Fruit fly (Drosophila melanogaster) whole organism, larva: ENCODE measurements around the gene Bin1.

Source experiments
- noc ChIP-seq: fragments of 200-800 bp; sonication (Bioruptor generic); optimal IDR thresholded peaks from 3 replicates; lab custom pipeline; 2019; ENCODE audit warnings: missing biosample characterization, mild to moderate bottlenecking, missing genetic modification characterization, moderate library complexity

The Bin1 gene

dm6 chr3R:16148712-16149111 is 40.7 kb downstream of the Bin1 start:
- TF ChIP-seq noc (tag; lab: Kevin White, UChicago) = no peak

DNA sequence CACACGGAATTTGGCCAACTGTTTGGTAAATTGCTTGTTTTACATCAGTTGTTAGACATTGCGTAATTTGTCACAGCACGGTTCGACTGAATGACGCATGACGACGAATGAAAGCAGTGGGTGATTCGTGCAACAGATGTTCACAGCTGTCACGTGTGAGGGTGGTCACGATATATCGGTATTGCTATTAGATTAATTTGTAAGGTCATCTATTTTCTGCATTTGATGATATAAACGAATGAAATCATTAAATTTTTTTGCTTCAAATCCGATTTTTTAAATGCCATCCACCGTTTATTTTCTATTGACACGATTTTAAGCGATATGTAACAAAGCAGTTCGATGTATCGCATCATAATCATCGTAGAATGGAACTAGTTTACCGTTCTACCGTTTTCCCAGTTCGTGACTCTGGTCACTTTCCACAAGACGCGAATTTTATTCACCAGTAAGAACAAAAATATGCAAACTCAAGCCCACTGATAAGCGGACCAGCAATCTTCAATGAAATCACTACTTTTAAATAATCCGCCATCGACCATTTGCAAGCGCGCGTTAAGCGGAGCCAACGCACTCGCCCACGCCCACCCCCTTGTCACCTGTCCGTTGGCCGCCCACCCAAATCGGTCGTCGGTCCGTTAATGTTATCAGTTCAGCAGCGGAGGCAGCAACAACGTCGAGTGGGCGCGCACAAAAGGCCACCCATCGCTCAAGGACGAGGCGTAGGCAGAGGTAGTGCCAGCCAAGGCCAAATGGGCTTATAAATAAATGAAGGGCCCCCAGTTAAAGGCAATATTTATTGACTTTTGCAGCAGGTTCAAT is 42.5 kb downstream of the Bin1 start, which contains the start of the genes Mic26-27 and CG5916:
Gene Mic26-27, minus strand, starts transcription at position 224 of the 822 bp plus-strand sequence.
Gene CG5916, plus strand, starts transcription at position 398 of the 822 bp plus-strand sequence.
- peak; percentile 3 for TF ChIP-seq noc (tag; lab: Kevin White, UChicago)
